Fruit fly (Drosophila melanogaster): ENCODE results near the gene Vml.
A peak's percentile ranks its signal among the peaks of the same experiment; 100 is the strongest.

Gene Vml

DNA sequence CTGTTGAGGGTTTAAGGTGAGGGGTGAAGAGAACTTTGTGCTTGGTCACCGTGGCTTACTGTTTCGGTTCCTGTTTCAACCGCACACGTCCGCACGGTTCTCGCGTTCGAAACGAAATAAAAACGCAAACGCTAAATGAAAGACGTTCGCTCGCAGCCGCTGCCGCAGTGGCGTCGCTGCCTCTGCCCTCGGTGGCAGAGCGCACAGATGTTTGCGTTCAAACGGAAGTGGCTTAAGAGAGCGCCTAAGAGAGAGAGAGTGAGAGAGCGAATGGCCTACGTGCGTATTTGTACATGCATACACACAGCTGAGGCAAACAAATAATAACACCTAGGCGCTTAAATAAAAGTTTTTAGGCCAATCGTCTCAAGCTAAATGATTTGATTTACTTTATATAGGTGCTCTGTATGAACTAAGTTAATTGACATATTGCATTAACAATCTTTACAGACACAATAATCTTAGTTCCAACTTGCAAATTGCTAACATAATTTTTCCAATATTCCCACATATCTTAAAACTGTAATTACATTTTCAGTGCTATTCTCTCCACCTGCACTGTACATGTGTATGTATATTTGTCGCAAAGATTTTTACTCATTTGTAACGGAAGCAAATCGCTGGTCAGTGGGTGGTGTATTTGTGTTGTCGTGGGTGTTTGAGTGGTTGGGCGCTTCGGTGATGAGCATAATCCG is 17.8 kb downstream of the Vml start, which contains the start of gene CG2865 (continued):
- TF ChIP-seq Vsx2 (GFP tag; optimal IDR thresholded peaks at IDR 0.05; ENCODE audit: partially characterized antibody) = no peak
- peak; percentile 67 to 85 for TF ChIP-seq dl (GFP tag; optimal IDR thresholded peaks at IDR 0.05; ENCODE audit: insufficient read depth in 1 of 2, partially characterized antibody in 2 of 2)
- TF ChIP-seq sage (GFP tag; optimal IDR thresholded peaks at IDR 0.05) = peak; percentile 76
- no peak for TF ChIP-seq Dfd (GFP tag; optimal IDR thresholded peaks at IDR 0.05)
- TF ChIP-seq GATAd (GFP tag; optimal IDR thresholded peaks at IDR 0.05) = peak; percentile 11
- peak; percentile 96 for TF ChIP-seq h (GFP tag; optimal IDR thresholded peaks at IDR 0.05)
- TF ChIP-seq Jra (GFP tag; optimal IDR thresholded peaks at IDR 0.05) = peak; percentile 78
- no peak for TF ChIP-seq Hr78 (GFP tag; optimal IDR thresholded peaks at IDR 0.05)

DNA sequence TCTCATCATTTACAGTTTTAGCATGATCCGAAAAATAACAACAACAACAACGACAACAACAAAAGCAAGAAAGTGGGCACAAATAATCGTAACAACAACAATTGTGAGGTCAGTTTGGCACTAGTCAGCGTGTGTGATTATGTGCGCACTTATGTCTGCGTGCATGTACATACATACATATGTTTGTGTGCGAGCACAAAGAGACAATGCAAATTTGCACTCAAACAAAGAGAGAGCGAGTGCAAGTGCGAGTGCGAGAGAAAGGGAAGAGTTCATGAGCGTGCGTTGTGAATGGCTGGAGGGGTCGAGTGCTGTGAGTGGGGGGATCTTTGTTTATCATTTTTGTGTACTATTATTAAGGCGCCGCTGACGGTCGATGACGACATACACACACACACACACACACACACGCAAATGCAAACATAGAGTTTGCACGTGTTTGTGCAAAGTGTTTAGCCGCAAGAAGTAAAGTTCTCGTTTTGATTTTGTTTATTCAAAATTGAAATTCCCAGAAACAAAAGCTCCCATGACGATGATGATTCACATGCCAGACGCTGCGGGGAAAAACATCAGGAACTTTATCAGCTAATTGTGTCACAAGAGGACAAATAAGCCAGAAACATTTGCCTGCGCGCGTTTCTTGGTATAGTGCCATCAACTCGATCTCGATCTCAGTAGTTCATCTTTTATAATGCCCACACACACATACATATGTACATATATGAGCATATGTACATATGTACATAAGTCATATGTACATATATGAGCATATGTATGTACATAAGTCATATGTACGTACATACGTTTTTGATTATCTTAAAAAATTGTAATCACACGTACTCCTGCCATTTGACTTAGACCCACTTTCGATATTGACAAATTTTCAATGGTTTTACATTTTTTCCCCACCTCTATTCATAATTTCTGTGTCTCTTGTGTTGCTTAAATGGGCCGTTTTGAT is 19.1 kb downstream of the Vml start:
- TF ChIP-seq sage (GFP tag; optimal IDR thresholded peaks at IDR 0.05) = no peak
- TF ChIP-seq dmrt93B (GFP tag; optimal IDR thresholded peaks at IDR 0.05) = peak; percentile 23
- TF ChIP-seq Hr78 (GFP tag; optimal IDR thresholded peaks at IDR 0.05) = no peak
- peak; percentile 58 for TF ChIP-seq ey (GFP tag; optimal IDR thresholded peaks at IDR 0.05)
- TF ChIP-seq jim (GFP tag; optimal IDR thresholded peaks at IDR 0.05) = no peak
- peak; percentile 75 for TF ChIP-seq fru (GFP tag; optimal IDR thresholded peaks at IDR 0.05)
- peak; percentile 30 for TF ChIP-seq Hnf4 (GFP tag; optimal IDR thresholded peaks at IDR 0.05)
- no peak for TF ChIP-seq CrebA (GFP tag; optimal IDR thresholded peaks at IDR 0.05; ENCODE audit: borderline replicate concordance)
- no peak for TF ChIP-seq Vsx2 (GFP tag; optimal IDR thresholded peaks at IDR 0.05; ENCODE audit: partially characterized antibody)
- TF ChIP-seq Rel (GFP tag; optimal IDR thresholded peaks at IDR 0.05) = no peak
- TF ChIP-seq Rel (tag; optimal IDR thresholded peaks at IDR 0.05) = peak; percentile 97
- no peak for TF ChIP-seq CG32264 (GFP tag; optimal IDR thresholded peaks at IDR 0.05)
- peak; percentile 56 for TF ChIP-seq br (GFP tag; optimal IDR thresholded peaks at IDR 0.05)
- no peak for TF ChIP-seq sv (GFP tag; optimal IDR thresholded peaks at IDR 0.05)
- TF ChIP-seq HLH106 (tag; optimal IDR thresholded peaks at IDR 0.05) = peak; percentile 38
- TF ChIP-seq Dif (GFP tag; optimal IDR thresholded peaks at IDR 0.05; ENCODE audit: partially characterized antibody) = peak; percentile 62
- no peak for TF ChIP-seq Mio (GFP tag; optimal IDR thresholded peaks at IDR 0.05)
- peak in 1 of 2 experiments; percentile 82 for TF ChIP-seq foxo (GFP tag; optimal IDR thresholded peaks at IDR 0.05)
- no peak for TF ChIP-seq usp (GFP tag; optimal IDR thresholded peaks at IDR 0.05)
- TF ChIP-seq brk (GFP tag; optimal IDR thresholded peaks at IDR 0.05) = no peak
- peak; percentile 54 for TF ChIP-seq Dfd (GFP tag; optimal IDR thresholded peaks at IDR 0.05)
- no peak for TF ChIP-seq GATAd (GFP tag; optimal IDR thresholded peaks at IDR 0.05)
- peak; percentile 56 for TF ChIP-seq rgr (GFP tag; optimal IDR thresholded peaks at IDR 0.05)
- peak; percentile 20 for TF ChIP-seq OdsH (GFP tag; optimal IDR thresholded peaks at IDR 0.05)
- no peak for TF ChIP-seq dsf (GFP tag; optimal IDR thresholded peaks at IDR 0.05; ENCODE audit: borderline replicate concordance)
- no peak for TF ChIP-seq pan (optimal IDR thresholded peaks at IDR 0.05)
- no peak for TF ChIP-seq Abd-B (GFP tag; optimal IDR thresholded peaks at IDR 0.05)
- no peak for TF ChIP-seq N (GFP tag; optimal IDR thresholded peaks at IDR 0.05)
- TF ChIP-seq CG9705 (GFP tag; optimal IDR thresholded peaks at IDR 0.05) = no peak
- TF ChIP-seq lola (GFP tag; optimal IDR thresholded peaks at IDR 0.05) = no peak
- peak; percentile 56 for TF ChIP-seq Hr83 (GFP tag; optimal IDR thresholded peaks at IDR 0.05; ENCODE audit: poor library complexity, severe bottlenecking)
- peak; percentile 72 for TF ChIP-seq h (GFP tag; optimal IDR thresholded peaks at IDR 0.05)
- TF ChIP-seq woc (GFP tag; optimal IDR thresholded peaks at IDR 0.05) = peak; percentile 24
- TF ChIP-seq psq (GFP tag; optimal IDR thresholded peaks at IDR 0.05) = peak; percentile 37
- no peak for TF ChIP-seq tai (GFP tag; optimal IDR thresholded peaks at IDR 0.05)
- peak in 1 of 2 experiments; percentile 81 for TF ChIP-seq dl (GFP tag; optimal IDR thresholded peaks at IDR 0.05; ENCODE audit: insufficient read depth in 1 of 2, partially characterized antibody in 2 of 2)
- no peak for TF ChIP-seq Myc (optimal IDR thresholded peaks at IDR 0.05)
- no peak for TF ChIP-seq Jra (GFP tag; optimal IDR thresholded peaks at IDR 0.05)
- TF ChIP-seq Sp1 (GFP tag; optimal IDR thresholded peaks at IDR 0.05) = no peak
